Worm (Caenorhabditis elegans) whole organism, young adult: ENCODE measurements around the gene F10C1.1.

ENCODE experiments used
- B0336.3 ChIP-seq: fragments of 200-800 bp; sonication (Bioruptor generic); IDR thresholded peaks from 2 replicates; pipeline ENCODE4 v1.3.6; 2022; ENCODE audit warnings: missing genetic modification characterization, missing compliant biosample characterization
- C17E4.6 ChIP-seq: fragments of 200-800 bp; sonication (Bioruptor generic); IDR thresholded peaks from 2 replicates; pipeline ENCODE4 v1.3.6; 2022; ENCODE audit warnings: missing genetic modification reagents, missing genetic modification characterization, missing compliant biosample characterization
- ceh-58 ChIP-seq: fragments of 200-800 bp; sonication (Bioruptor generic); IDR thresholded peaks from 2 replicates; pipeline ENCODE4 v1.3.6; 2022; ENCODE audit warnings: missing genetic modification characterization, missing compliant biosample characterization
- mes-4 ChIP-seq: sonication (generic microtip); optimal IDR thresholded peaks from 2 replicates; lab custom pipeline; 2016; ENCODE audit warnings: missing genotype, missing genetic modification characterization, missing compliant biosample characterization
- nhr-80 ChIP-seq: sonication (generic microtip); optimal IDR thresholded peaks from 2 replicates; lab custom pipeline; 2016; ENCODE audit warnings: missing genetic modification characterization, missing compliant biosample characterization
- pha-4 ChIP-seq: fragments of 150-350 bp; sonication (generic microtip); optimal IDR thresholded peaks from 2 replicates; lab custom pipeline; 2014; ENCODE audit warnings: missing biosample characterization, missing genetic modification reagents, missing genetic modification characterization
- unc-130 ChIP-seq: sonication (generic microtip); optimal IDR thresholded peaks from 2 replicates; lab custom pipeline; 2016; ENCODE audit warnings: missing genetic modification reagents, missing genetic modification characterization, missing compliant biosample characterization
- ztf-3 ChIP-seq: fragments of 200-800 bp; sonication (Bioruptor generic); optimal IDR thresholded peaks from 2 replicates; lab custom pipeline; 2018; ENCODE audit warnings: mild to moderate bottlenecking, missing genetic modification characterization, missing compliant biosample characterization

ce11 chrII:5810230-5810629, 36.2 kb downstream of the F10C1.1 start, which contains the start of the genes msp-64 and ZK1248.5:
- no peak for TF ChIP-seq ceh-58 (GFP tag; lab: Robert Waterston, UW)
- TF ChIP-seq ztf-3 (GFP tag; lab: Kevin White, UChicago): no peak
- no peak for TF ChIP-seq C17E4.6 (GFP tag; lab: Robert Waterston, UW)
- no peak for TF ChIP-seq unc-130 (GFP tag; lab: Kevin White, UChicago)
- no peak for TF ChIP-seq nhr-80 (tag; lab: Kevin White, UChicago)
- TF ChIP-seq B0336.3 (GFP tag; lab: Robert Waterston, UW): no peak
- no peak for TF ChIP-seq mes-4 (tag; lab: Kevin White, UChicago)
- TF ChIP-seq pha-4 (tag; lab: Kevin White, UChicago): no peak
